Fruit fly (Drosophila melanogaster) whole organism: ENCODE measurements around the gene AlaRS.

Experiments used
- CG8478 ChIP-seq: fragments of >200 bp; optimal IDR thresholded peaks from 2 replicates; lab custom pipeline; 2018; ENCODE audit warnings: inconsistent platforms
- Dll ChIP-seq: fragments of >200 bp; optimal IDR thresholded peaks from 2 replicates; lab custom pipeline; 2017
- EcR ChIP-seq, 2 experiments: fragments of >200 bp; optimal IDR thresholded peaks; 2 replicates each; lab custom pipeline; 2017; ENCODE audit warnings: missing biosample characterization in 2 of 2, missing genetic modification characterization in 2 of 2, missing genetic modification reagents in 2 of 2
- pan ChIP-seq: fragments of >200 bp; optimal IDR thresholded peaks from 2 replicates; lab custom pipeline; 2017
- psq ChIP-seq: fragments of >200 bp; optimal IDR thresholded peaks from 2 replicates; lab custom pipeline; 2017
- usp ChIP-seq: fragments of >200 bp; optimal IDR thresholded peaks from 2 replicates; lab custom pipeline; 2017; ENCODE audit warnings: missing biosample characterization, missing genetic modification characterization, mixed read lengths

AlaRS gene

DNA sequence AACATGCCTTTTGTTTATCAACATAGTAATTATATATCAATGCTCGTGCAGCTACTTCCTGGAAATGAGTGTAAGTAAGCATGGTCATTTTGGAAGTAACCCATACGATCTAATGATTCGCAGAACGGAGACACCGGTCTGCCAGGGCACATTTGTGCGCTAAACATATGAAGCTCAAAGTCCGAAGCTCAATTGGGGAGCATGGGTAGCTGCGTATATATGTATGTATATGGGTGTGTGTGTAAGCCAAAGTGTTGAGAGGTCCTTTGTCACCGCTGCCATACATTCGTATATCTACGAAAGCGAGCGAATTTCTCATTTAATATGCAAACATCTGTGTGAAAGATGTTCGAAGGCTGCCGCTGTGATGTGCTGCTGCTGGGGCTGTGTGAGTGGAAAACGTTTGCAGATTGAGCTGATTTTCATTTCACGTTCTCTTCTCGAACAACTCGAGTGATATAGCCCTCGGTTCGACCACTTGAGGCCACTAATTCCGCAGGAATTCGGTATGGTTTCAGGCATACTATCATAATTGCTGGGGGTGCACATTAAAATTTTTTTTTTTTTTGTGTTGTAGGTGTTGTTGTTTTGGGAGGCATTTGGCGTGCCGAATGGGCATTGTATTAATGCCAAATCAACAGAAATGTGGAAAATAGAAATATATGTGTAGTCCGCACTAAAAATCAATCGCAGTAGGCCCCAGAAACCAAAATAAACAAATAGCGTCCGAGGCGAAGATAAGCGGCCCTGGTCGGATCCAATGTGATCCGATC, 36.7 kb upstream of the AlaRS start:
- TF ChIP-seq psq (no peak), EcR (GFP tag; optimal IDR thresholded peaks at IDR 0.05; lab: Kevin White, UChicago) (no peak), pan (lab: Kevin White, UChicago) (no peak), Dll (lab: Kevin White, UChicago) (no peak), usp (GFP tag; lab: Kevin White, UChicago) (no peak), CG8478 (lab: Kevin White, UChicago) (no peak)

dm6 chr2L:8417562-8417961, 36.0 kb upstream of the AlaRS start:
- TF ChIP-seq Dll (lab: Kevin White, UChicago) (no peak), psq (no peak), CG8478 (lab: Kevin White, UChicago) (no peak), EcR (GFP tag; optimal IDR thresholded peaks at IDR 0.05; lab: Kevin White, UChicago) (no peak), usp (GFP tag; lab: Kevin White, UChicago) (no peak), pan (lab: Kevin White, UChicago) (no peak)

DNA sequence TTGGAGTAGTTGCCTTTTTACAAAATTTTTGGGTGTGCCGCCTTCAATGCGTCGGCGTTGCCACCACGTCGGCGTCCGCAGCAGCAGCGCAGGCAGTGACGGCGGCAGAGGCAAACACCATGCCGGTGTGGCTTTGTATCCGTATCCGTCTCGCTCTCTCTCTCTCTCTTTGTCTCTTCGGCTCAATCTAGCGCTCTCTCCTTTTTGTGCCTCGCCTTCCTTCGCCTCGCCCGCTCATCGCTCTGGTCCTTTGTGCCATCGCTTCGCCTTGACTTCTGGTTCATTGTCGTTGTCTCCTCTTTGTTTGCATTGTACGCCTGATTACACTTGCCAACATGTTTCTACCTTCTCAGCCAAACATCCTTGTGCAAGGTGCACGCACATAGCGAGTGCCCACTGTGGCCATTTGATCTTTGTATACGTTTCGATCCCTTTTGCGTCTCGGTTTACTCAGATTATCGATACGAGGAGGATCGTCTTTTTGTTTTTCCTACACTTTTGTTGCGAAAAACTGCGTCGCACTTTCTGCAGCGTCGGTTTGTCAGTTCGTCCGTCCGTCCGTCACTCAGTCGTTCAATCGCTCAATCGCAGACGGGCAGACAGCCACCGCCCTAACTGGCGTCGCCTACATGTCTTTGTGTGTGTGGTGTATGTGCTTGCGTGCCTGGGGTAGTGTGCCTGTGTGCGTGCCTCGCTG, 34.9 kb upstream of the AlaRS start:
- no peak for TF ChIP-seq psq
- TF ChIP-seq Dll (lab: Kevin White, UChicago), result peak; percentile 53

DNA sequence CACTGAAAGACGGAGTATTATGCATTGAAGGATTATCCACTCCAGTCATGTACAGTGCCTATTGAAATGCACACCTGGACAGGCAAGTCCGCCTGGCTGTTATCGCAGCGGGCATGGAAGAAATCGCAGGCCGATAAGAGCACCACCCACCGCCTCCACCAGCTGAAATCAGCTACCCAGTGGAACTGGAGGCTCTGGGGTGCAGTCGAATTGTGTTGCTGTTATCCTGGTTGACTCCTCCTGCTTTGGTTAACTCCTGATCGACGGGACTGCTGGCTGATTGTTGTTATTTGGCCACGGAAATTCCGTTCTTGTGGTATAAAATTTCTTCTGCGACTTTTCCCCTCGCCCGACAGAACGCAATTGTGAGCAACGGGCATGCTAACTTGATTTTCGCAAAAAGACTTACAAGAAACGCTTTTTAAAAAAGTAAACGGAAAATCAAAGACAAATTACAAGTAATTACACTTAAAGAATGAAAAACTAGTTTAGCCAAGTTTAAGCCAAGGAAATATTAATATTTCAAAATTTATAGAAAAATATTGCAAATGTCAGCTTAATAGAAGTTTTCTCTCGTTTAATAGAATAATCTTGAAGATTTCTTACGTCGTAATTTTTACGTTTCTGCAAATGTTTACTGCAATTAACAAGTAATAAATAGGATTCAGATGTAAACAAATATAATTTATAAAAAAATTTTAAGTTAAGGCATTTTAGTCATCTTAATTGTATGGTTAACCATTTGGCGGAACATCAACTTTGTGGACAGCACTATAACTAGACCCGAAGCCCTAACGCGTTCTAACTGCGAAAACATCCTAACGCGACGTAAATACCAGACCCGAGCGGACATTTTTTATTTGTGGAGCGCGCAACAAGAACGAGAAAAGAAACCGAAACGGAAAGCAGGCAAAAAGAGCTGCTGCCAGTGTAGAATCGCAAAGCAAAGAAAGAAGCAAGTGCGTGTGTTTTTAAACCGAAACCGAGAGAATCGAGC, 33.6 kb upstream of the AlaRS start, which contains the start of the genes CG13398 and Akap200:
CG13398 (minus strand) TSS at position 370 of the 997 bp plus-strand sequence.
Akap200 (plus strand) TSS at position 804 of the 997 bp plus-strand sequence.
- no peak for TF ChIP-seq psq

DNA sequence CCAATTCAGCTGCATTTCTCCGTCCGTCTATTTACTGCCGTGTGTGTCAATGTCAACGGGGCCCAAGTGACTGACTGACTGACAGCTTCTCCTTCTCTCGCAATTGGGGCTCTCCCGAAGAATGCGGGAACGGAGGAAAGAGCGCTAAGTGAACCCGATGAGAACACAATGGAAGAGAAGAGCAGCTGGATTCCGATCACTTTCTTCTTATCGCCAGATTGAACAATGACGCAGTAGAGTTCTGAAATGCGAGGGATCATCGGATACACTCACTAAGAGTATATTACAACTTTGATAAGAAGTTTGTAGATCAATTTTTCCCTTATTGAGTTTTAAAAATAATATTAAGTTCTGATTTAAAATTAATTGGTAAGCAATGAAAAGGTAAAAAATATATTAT, 30.0 kb upstream of the AlaRS start, which contains the start of gene Naglu:
Naglu (minus strand) TSS at position 339 of the 400 bp plus-strand sequence.
- TF ChIP-seq CG8478 (lab: Kevin White, UChicago), result no peak
- no peak for TF ChIP-seq EcR (GFP tag; optimal IDR thresholded peaks at IDR 0.05; lab: Kevin White, UChicago)
- TF ChIP-seq pan (lab: Kevin White, UChicago), result no peak
- no peak for TF ChIP-seq usp (GFP tag; lab: Kevin White, UChicago)

DNA sequence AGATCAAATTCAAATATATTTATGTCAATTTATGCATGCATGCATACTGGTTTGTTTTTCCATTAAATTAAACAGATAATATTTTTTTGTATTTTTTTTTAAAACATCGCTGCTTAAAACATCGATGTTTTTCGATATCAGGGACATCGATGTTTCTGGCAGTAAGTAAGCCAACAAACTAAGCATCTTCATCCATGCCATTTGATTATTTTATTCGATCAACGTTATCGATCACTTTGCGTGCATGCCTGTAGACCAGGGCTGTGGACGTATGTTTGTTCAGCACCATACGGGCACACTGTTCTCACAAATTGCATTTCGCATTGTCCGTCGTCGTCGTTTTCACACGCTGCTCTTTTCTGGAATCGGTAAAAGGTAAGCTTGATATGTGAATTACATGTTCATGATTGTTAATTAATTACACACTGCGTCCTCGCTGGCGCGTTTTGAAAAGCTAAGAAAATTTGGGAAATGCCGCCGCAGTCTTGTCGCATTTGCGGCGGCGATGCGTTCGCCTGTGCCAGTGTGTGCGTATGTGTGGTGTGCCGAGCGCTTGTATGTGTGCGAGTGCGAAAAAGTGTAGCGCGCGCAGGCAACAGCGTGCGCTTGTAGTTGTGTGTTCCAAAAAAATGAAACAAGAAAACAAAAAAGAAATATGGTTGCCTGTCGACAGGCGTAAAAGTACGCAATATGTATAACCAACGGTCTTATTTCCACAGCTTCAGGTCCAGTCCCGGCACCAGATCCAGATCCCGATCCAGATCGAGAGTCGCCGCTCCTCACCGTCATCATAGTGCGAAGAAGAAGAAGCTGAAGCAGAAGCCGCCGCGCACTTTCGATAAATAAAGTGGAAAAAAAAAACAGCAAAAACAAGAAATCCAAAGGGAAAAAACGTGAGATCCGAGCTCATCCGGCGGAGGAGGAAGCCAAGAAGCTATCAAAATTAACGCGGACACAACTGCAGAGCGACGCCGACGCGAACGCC, 22.0 kb upstream of the AlaRS start, which contains the start of gene emb:
emb (plus strand) TSS at position 288 of the 985 bp plus-strand sequence.
- no peak for TF ChIP-seq psq
- TF ChIP-seq pan (lab: Kevin White, UChicago), result no peak
- TF ChIP-seq EcR (GFP tag; optimal IDR thresholded peaks at IDR 0.05; lab: Kevin White, UChicago), result no peak
- TF ChIP-seq CG8478 (lab: Kevin White, UChicago), result no peak
- no peak for TF ChIP-seq Dll (lab: Kevin White, UChicago)
- TF ChIP-seq usp (GFP tag; lab: Kevin White, UChicago), result no peak

- TF ChIP-seq CG8478 (lab: Kevin White, UChicago) (no peak), EcR (GFP tag; optimal IDR thresholded peaks at IDR 0.05; lab: Kevin White, UChicago) (no peak), usp (GFP tag; lab: Kevin White, UChicago) (no peak)
These were observed 21.3 kb upstream of the AlaRS start, which contains the start of gene fy for dm6 chr2L:8402928-8403285. fy (minus strand) TSS chr2L:8403280.

DNA sequence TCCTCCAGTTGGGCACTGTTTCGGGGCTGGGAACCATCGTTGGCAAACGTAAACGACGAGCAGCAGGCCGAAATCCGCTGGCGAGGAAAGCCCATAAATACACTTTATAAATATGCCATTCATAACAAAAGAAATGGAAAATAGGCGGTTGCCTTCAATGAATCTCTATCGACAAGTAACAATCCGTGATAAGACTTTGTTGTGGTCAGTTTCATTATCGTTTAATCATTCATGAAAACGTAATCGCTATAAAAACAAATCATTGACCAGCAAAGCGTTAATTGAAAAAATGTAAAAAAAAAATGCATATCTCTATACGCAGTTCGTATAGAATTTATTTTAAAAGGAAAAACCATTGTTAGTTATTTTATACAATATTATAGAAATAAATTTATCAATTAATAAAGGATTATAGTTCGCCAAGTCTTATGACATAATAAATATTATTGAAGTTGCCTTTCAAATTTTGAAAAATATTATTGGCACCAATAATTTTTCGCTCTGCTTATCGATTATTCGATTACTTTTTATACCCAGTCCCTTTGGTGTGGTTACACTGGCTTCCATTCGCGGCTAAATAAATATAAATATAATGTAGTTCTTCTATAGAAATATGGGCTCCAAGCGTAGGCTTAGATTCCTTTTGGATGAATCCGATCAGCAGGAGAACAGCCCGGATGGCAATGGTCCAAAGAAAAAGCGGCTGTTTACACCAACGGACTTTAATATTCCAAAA, 18.5 kb upstream of the AlaRS start, which contains the start of gene CG31898:
CG31898 (plus strand) TSS at position 559 of the 736 bp plus-strand sequence.
- TF ChIP-seq EcR (GFP tag; optimal IDR thresholded peaks at IDR 0.05; lab: Kevin White, UChicago) (no peak), CG8478 (lab: Kevin White, UChicago) (no peak), psq (no peak), usp (GFP tag; lab: Kevin White, UChicago) (no peak), Dll (lab: Kevin White, UChicago) (no peak), pan (lab: Kevin White, UChicago) (no peak)

dm6 chr2L:8398721-8399120, 17.2 kb upstream of the AlaRS start, which contains the start of gene CG13386:
CG13386 (plus strand) TSS chr2L:8399021.
- TF ChIP-seq usp (GFP tag; lab: Kevin White, UChicago) (no peak), pan (lab: Kevin White, UChicago) (no peak), Dll (lab: Kevin White, UChicago) (no peak), EcR (GFP tag; optimal IDR thresholded peaks at IDR 0.05; lab: Kevin White, UChicago) (no peak), psq (no peak), CG8478 (lab: Kevin White, UChicago) (no peak)
